Fruit fly (Drosophila melanogaster) whole organism, embryonic: ENCODE measurements around the gene Cpr67Fa1.
A peak's percentile ranks its signal among the peaks of the same experiment; 100 is the strongest.

Experiments
- CG11696 ChIP-seq: fragments of 200-800 bp; sonication (Bioruptor generic); IDR thresholded peaks from 2 replicates; pipeline ENCODE4 v1.3.6; 2022; ENCODE audit warnings: missing biosample characterization, missing genetic modification characterization
- CG12071 ChIP-seq: fragments of 200-800 bp; sonication (Bioruptor generic); optimal IDR thresholded peaks from 3 replicates; lab custom pipeline; 2018; ENCODE audit warnings: missing biosample characterization, mild to moderate bottlenecking, missing genetic modification characterization
- CG12219 ChIP-seq: fragments of 200-800 bp; sonication (Bioruptor generic); optimal IDR thresholded peaks from 3 replicates; lab custom pipeline; 2018; ENCODE audit warnings: missing biosample characterization, mild to moderate bottlenecking, missing genetic modification characterization
- CG14860 ChIP-seq: fragments of 200-800 bp; sonication (Bioruptor generic); IDR thresholded peaks from 3 replicates; pipeline ENCODE4 v1.3.6; 2022; ENCODE audit warnings: missing biosample characterization, missing genetic modification characterization; ENCODE audit not compliant: partially characterized antibody
- CG1602 ChIP-seq: fragments of 200-800 bp; sonication (Bioruptor generic); optimal IDR thresholded peaks from 3 replicates; lab custom pipeline; 2016; ENCODE audit warnings: missing biosample characterization, missing genetic modification characterization
- CG16779 ChIP-seq: fragments of 200-800 bp; sonication (Bioruptor generic); IDR thresholded peaks from 2 replicates; pipeline ENCODE4 v1.3.6; 2022; ENCODE audit warnings: missing biosample characterization, missing genetic modification characterization
- CG17802 ChIP-seq: fragments of 200-800 bp; sonication (Bioruptor generic); optimal IDR thresholded peaks from 2 replicates; lab custom pipeline; 2018; ENCODE audit warnings: missing biosample characterization, mild to moderate bottlenecking, missing genetic modification characterization, moderate library complexity
- CG2120 ChIP-seq: fragments of 200-800 bp; sonication (Bioruptor generic); optimal IDR thresholded peaks from 3 replicates; lab custom pipeline; 2016; ENCODE audit warnings: missing biosample characterization, missing genetic modification characterization
- CG2678 ChIP-seq: fragments of 200-800 bp; sonication (Bioruptor generic); optimal IDR thresholded peaks from 3 replicates; lab custom pipeline; 2019; ENCODE audit warnings: missing biosample characterization, mild to moderate bottlenecking, missing genetic modification characterization, moderate library complexity
- CG2875 ChIP-seq: fragments of 200-800 bp; sonication (Bioruptor generic); optimal IDR thresholded peaks from 2 replicates; lab custom pipeline; 2017; ENCODE audit warnings: missing biosample characterization, mild to moderate bottlenecking, missing genetic modification characterization, missing genetic modification reagents
- CG2889 ChIP-seq: fragments of 200-800 bp; sonication (Bioruptor generic); IDR thresholded peaks from 3 replicates; pipeline ENCODE4 v1.3.6; 2022; ENCODE audit warnings: missing biosample characterization, missing genetic modification characterization
- CG31441 ChIP-seq: fragments of 200-800 bp; sonication (Bioruptor generic); IDR thresholded peaks from 2 replicates; pipeline ENCODE4 v1.3.6; 2022; ENCODE audit warnings: missing biosample characterization, missing genetic modification characterization
- CG34376 ChIP-seq: fragments of 200-800 bp; sonication (Bioruptor generic); optimal IDR thresholded peaks from 2 replicates; lab custom pipeline; 2018; ENCODE audit warnings: missing biosample characterization, mild to moderate bottlenecking, missing genetic modification characterization
- CG4854 ChIP-seq: fragments of 200-800 bp; sonication (Bioruptor generic); optimal IDR thresholded peaks from 2 replicates; lab custom pipeline; 2016; ENCODE audit warnings: missing biosample characterization, missing genetic modification characterization, inconsistent platforms
- CG5180 ChIP-seq: fragments of 200-800 bp; sonication (Bioruptor generic); optimal IDR thresholded peaks from 3 replicates; lab custom pipeline; 2017; ENCODE audit warnings: missing biosample characterization, missing genetic modification characterization, mild to moderate bottlenecking, moderate library complexity, missing genetic modification reagents
- CG6654 ChIP-seq: fragments of 200-800 bp; sonication (Bioruptor generic); optimal IDR thresholded peaks from 2 replicates; lab custom pipeline; 2017; ENCODE audit warnings: missing biosample characterization, mild to moderate bottlenecking, missing genetic modification characterization
- CG8089 ChIP-seq: fragments of 200-800 bp; sonication (Bioruptor generic); optimal IDR thresholded peaks from 3 replicates; lab custom pipeline; 2016; ENCODE audit warnings: missing biosample characterization, missing genetic modification characterization
- Dip2 ChIP-seq: fragments of 200-800 bp; sonication (Bioruptor generic); IDR thresholded peaks from 2 replicates; pipeline ENCODE4 v1.3.6; 2022; ENCODE audit warnings: missing biosample characterization, missing genetic modification characterization
- Drgx ChIP-seq: fragments of 200-800 bp; sonication (Bioruptor generic); IDR thresholded peaks from 2 replicates; pipeline ENCODE4 v1.3.6; 2022; ENCODE audit warnings: missing biosample characterization, missing genetic modification characterization
- HHEX ChIP-seq: fragments of 200-800 bp; sonication (Bioruptor generic); optimal IDR thresholded peaks from 3 replicates; lab custom pipeline; 2017; ENCODE audit warnings: missing biosample characterization, mild to moderate bottlenecking, missing genetic modification characterization, missing genetic modification reagents
- HLH54F ChIP-seq: fragments of 200-800 bp; sonication (Bioruptor generic); optimal IDR thresholded peaks from 3 replicates; lab custom pipeline; 2016; ENCODE audit warnings: missing biosample characterization, missing genetic modification characterization
- Hey ChIP-seq: fragments of 200-800 bp; sonication (Bioruptor generic); optimal IDR thresholded peaks from 3 replicates; lab custom pipeline; 2018; ENCODE audit warnings: missing biosample characterization, mild to moderate bottlenecking, missing genetic modification characterization
- Hsf ChIP-seq: fragments of 200-800 bp; sonication (Bioruptor generic); optimal IDR thresholded peaks from 3 replicates; lab custom pipeline; 2016; ENCODE audit warnings: missing biosample characterization, missing genetic modification characterization
- Meics ChIP-seq: fragments of 200-800 bp; sonication (Bioruptor generic); optimal IDR thresholded peaks from 2 replicates; lab custom pipeline; 2017; ENCODE audit warnings: missing biosample characterization, mild to moderate bottlenecking, missing genetic modification characterization
- Myb ChIP-seq: fragments of 200-800 bp; sonication (Bioruptor generic); optimal IDR thresholded peaks from 2 replicates; lab custom pipeline; 2016; ENCODE audit warnings: missing biosample characterization, missing genetic modification characterization
- Neu2 ChIP-seq: fragments of 200-800 bp; sonication (Bioruptor generic); optimal IDR thresholded peaks from 3 replicates; lab custom pipeline; 2016; ENCODE audit warnings: missing biosample characterization, missing genetic modification characterization, borderline replicate concordance
- NfI ChIP-seq: fragments of 200-800 bp; sonication (Bioruptor generic); optimal IDR thresholded peaks from 3 replicates; lab custom pipeline; 2018; ENCODE audit warnings: missing biosample characterization, mild to moderate bottlenecking, missing genetic modification characterization, moderate library complexity
- Oaz ChIP-seq: fragments of 200-800 bp; sonication (Bioruptor generic); IDR thresholded peaks from 2 replicates; pipeline ENCODE4 v1.3.6; 2022; ENCODE audit warnings: missing biosample characterization, missing genetic modification characterization
- ash1 ChIP-seq: fragments of 200-800 bp; sonication (Bioruptor generic); optimal IDR thresholded peaks from 2 replicates; lab custom pipeline; 2018; ENCODE audit warnings: missing biosample characterization, mild to moderate bottlenecking, missing genetic modification characterization
- dan ChIP-seq: fragments of 200-800 bp; sonication (Bioruptor generic); IDR thresholded peaks from 2 replicates; pipeline ENCODE4 v1.3.6; 2022; ENCODE audit warnings: missing biosample characterization, missing genetic modification characterization
- en ChIP-seq: fragments of 200-800 bp; sonication (Bioruptor generic); optimal IDR thresholded peaks from 2 replicates; lab custom pipeline; 2016; ENCODE audit warnings: missing biosample characterization, missing genetic modification characterization
- ftz-f1 ChIP-seq: fragments of 200-800 bp; sonication (Bioruptor generic); optimal IDR thresholded peaks from 2 replicates; lab custom pipeline; 2016; ENCODE audit warnings: missing biosample characterization, missing genetic modification characterization
- fu2 ChIP-seq: fragments of 200-800 bp; sonication (Bioruptor generic); optimal IDR thresholded peaks from 2 replicates; lab custom pipeline; 2016; ENCODE audit warnings: missing biosample characterization, missing genetic modification characterization
- gce ChIP-seq: fragments of 200-800 bp; sonication (Bioruptor generic); IDR thresholded peaks from 3 replicates; pipeline ENCODE4 v1.3.6; 2022; ENCODE audit warnings: missing biosample characterization, missing genetic modification characterization
- gem ChIP-seq: fragments of 200-800 bp; sonication (Bioruptor generic); optimal IDR thresholded peaks from 2 replicates; lab custom pipeline; 2019; ENCODE audit warnings: missing biosample characterization, mild to moderate bottlenecking, missing genetic modification characterization, moderate library complexity
- hb ChIP-seq: fragments of 200-800 bp; sonication (Bioruptor generic); IDR thresholded peaks from 3 replicates; pipeline ENCODE4 v1.3.6; 2022; ENCODE audit warnings: missing biosample characterization, missing genetic modification characterization; ENCODE audit not compliant: partially characterized antibody
- inv ChIP-seq: fragments of 200-800 bp; sonication (Bioruptor generic); IDR thresholded peaks from 2 replicates; pipeline ENCODE4 v1.3.6; 2022; ENCODE audit warnings: missing biosample characterization, missing genetic modification characterization; ENCODE audit not compliant: partially characterized antibody
- jigr1 ChIP-seq: fragments of 200-800 bp; sonication (Bioruptor generic); IDR thresholded peaks from 3 replicates; pipeline ENCODE4 v1.3.6; 2022; ENCODE audit warnings: missing biosample characterization, missing genetic modification characterization
- kay ChIP-seq: fragments of 200-800 bp; sonication (Bioruptor generic); optimal IDR thresholded peaks from 2 replicates; lab custom pipeline; 2016; ENCODE audit warnings: missing biosample characterization, missing genetic modification characterization
- luna ChIP-seq: fragments of 200-800 bp; sonication (Bioruptor generic); optimal IDR thresholded peaks from 2 replicates; lab custom pipeline; 2016; ENCODE audit warnings: missing biosample characterization, missing genetic modification characterization
- mld ChIP-seq: fragments of 200-800 bp; sonication (Bioruptor generic); IDR thresholded peaks from 3 replicates; pipeline ENCODE4 v1.3.6; 2022; ENCODE audit warnings: missing biosample characterization, missing genetic modification characterization; ENCODE audit not compliant: partially characterized antibody
- nerfin-2 ChIP-seq: fragments of 200-800 bp; sonication (Bioruptor generic); IDR thresholded peaks from 2 replicates; pipeline ENCODE4 v1.3.6; 2022; ENCODE audit warnings: missing biosample characterization, missing genetic modification characterization; ENCODE audit not compliant: partially characterized antibody
- phol ChIP-seq: fragments of 200-800 bp; sonication (Bioruptor generic); optimal IDR thresholded peaks from 3 replicates; lab custom pipeline; 2018; ENCODE audit warnings: missing biosample characterization, mild to moderate bottlenecking, missing genetic modification characterization, moderate library complexity
- pita ChIP-seq: fragments of 200-800 bp; sonication (Bioruptor generic); optimal IDR thresholded peaks from 2 replicates; lab custom pipeline; 2017; ENCODE audit warnings: missing biosample characterization, mild to moderate bottlenecking, missing genetic modification characterization
- pros ChIP-seq: fragments of 200-800 bp; sonication (Bioruptor generic); optimal IDR thresholded peaks from 3 replicates; lab custom pipeline; 2019; ENCODE audit warnings: missing biosample characterization, mild to moderate bottlenecking, missing genetic modification characterization, moderate library complexity
- rib ChIP-seq: fragments of 200-800 bp; sonication (Bioruptor generic); IDR thresholded peaks from 2 replicates; pipeline ENCODE4 v1.3.6; 2022; ENCODE audit warnings: missing biosample characterization, missing genetic modification characterization
- schlank ChIP-seq: fragments of 200-800 bp; sonication (Bioruptor generic); optimal IDR thresholded peaks from 2 replicates; lab custom pipeline; 2018; ENCODE audit warnings: missing biosample characterization, mild to moderate bottlenecking, missing genetic modification characterization
- vvl ChIP-seq: fragments of 200-800 bp; sonication (Bioruptor generic); IDR thresholded peaks from 2 replicates; pipeline ENCODE4 v1.3.6; 2022; ENCODE audit warnings: missing biosample characterization, missing genetic modification characterization
- wor ChIP-seq: fragments of 200-800 bp; sonication (Bioruptor generic); IDR thresholded peaks from 2 replicates; pipeline ENCODE4 v1.3.6; 2022; ENCODE audit warnings: missing biosample characterization, missing genetic modification characterization
- zfh1 ChIP-seq: fragments of 200-800 bp; sonication (Bioruptor generic); IDR thresholded peaks from 3 replicates; pipeline ENCODE4 v1.3.6; 2022; ENCODE audit warnings: missing biosample characterization, missing genetic modification characterization
- zfh2 ChIP-seq: fragments of 200-800 bp; sonication (Bioruptor generic); optimal IDR thresholded peaks from 2 replicates; lab custom pipeline; 2016; ENCODE audit warnings: missing biosample characterization, missing genetic modification characterization

Cpr67Fa1 gene

DNA sequence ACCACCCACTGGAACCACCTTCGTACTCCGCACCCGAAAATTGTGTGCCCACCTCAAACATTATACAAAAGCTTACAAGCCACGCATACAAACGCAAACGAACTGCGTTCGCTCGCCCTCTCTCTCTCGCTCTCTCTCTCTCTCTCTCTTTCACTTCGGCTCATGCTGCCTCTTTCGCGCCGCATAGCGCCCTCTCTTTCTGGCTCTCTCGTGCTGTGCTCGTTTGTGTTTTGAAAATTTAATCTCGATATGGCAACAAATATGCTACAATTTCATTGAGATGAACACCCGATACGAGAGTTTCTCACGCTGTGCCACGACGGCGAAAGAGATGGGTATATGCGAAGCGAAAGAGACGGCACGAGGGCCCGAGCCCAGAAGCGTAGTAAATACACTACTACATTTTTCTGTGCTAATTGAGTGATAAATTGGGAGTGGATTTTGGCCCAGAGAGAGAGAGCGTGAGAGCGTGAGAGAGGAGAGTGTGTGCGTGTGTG is 33.2 kb upstream of the Cpr67Fa1 start (continued):
- TF ChIP-seq CG1602 (GFP tag; lab: Kevin White, UChicago) (no peak), Hsf (no peak), Drgx (GFP tag; lab: Robert Waterston, UW) (peak; percentile 67), CG6654 (GFP tag; lab: Kevin White, UChicago) (no peak), Oaz (GFP tag; lab: Robert Waterston, UW) (no peak), CG12219 (no peak), nerfin-2 (peak; percentile 48; the same call in 1 of the 2 replicates), inv (GFP tag; lab: Robert Waterston, UW) (no peak), CG2120 (GFP tag; lab: Kevin White, UChicago) (peak; percentile 9), CG11696 (GFP tag; lab: Robert Waterston, UW) (0 out of 2 replicates have a peak, but pooled peaks have one; percentile 5), CG4854 (GFP tag; lab: Kevin White, UChicago) (no peak), CG14860 (no peak), Meics (GFP tag; lab: Kevin White, UChicago) (no peak), zfh1 (no peak; the same call in 2 of the 3 replicates), ash1 (GFP tag; lab: Kevin White, UChicago) (no peak), NfI (GFP tag; lab: Kevin White, UChicago) (peak; percentile 15), CG34376 (GFP tag; lab: Kevin White, UChicago) (peak; percentile 36), gem (tag; lab: Kevin White, UChicago) (no peak), schlank (tag; lab: Kevin White, UChicago) (no peak), jigr1 (no peak), wor (GFP tag; lab: Robert Waterston, UW) (no peak), gce (GFP tag; lab: Robert Waterston, UW) (no peak), CG5180 (GFP tag; lab: Kevin White, UChicago) (peak; percentile 96), zfh2 (GFP tag; lab: Kevin White, UChicago) (no peak), CG2678 (tag; lab: Kevin White, UChicago) (no peak), kay (GFP tag; lab: Kevin White, UChicago) (no peak), CG31441 (GFP tag; lab: Robert Waterston, UW) (no peak; the same call in 1 of the 2 replicates), pita (GFP tag; lab: Kevin White, UChicago) (no peak), hb (GFP tag; lab: Robert Waterston, UW) (no peak), CG17802 (tag; lab: Kevin White, UChicago) (no peak), HHEX (peak; percentile 10), pros (GFP tag; lab: Kevin White, UChicago) (peak; percentile 81), luna (GFP tag; lab: Kevin White, UChicago) (no peak), fu2 (GFP tag; lab: Kevin White, UChicago) (no peak), vvl (GFP tag; lab: Robert Waterston, UW) (peak; percentile 88), CG12071 (peak; percentile 46), mld (GFP tag; lab: Robert Waterston, UW) (no peak), CG8089 (peak; percentile 27), CG2875 (GFP tag; lab: Kevin White, UChicago) (no peak), en (GFP tag; lab: Kevin White, UChicago) (peak; percentile 6), dan (GFP tag; lab: Robert Waterston, UW) (no peak), rib (GFP tag; lab: Robert Waterston, UW) (peak; percentile 77), phol (tag; lab: Kevin White, UChicago) (no peak), HLH54F (GFP tag; lab: Kevin White, UChicago) (no peak), CG2889 (GFP tag; lab: Robert Waterston, UW) (no peak), ftz-f1 (GFP tag; lab: Kevin White, UChicago) (peak; percentile 68), Dip2 (GFP tag; lab: Robert Waterston, UW) (no peak), Myb (GFP tag; lab: Kevin White, UChicago) (peak; percentile 27), CG16779 (no peak), Neu2 (peak; percentile 11), Hey (tag; lab: Kevin White, UChicago) (peak; percentile 73)
